Fruit fly (Drosophila melanogaster) S2 (cell line): ENCODE results near the gene Upf2.

Experiments
- CG8478 ChIP-seq: fragments of >200 bp; optimal IDR thresholded peaks from 2 replicates; lab custom pipeline; 2018
- CTCF ChIP-seq, 2 experiments: fragments of >200 bp; optimal IDR thresholded peaks; 2 replicates each; lab custom pipeline; 2018

- TF ChIP-seq CG8478 (lab: Kevin White, UChicago) (no peak), CTCF (optimal IDR thresholded peaks at IDR 0.05; lab: Kevin White, UChicago) (no peak)
Observed at dm6 chrX:8101479-8102198, 26.4 kb upstream of the Upf2 start, which contains the start of gene CG2258.
